Worm (Caenorhabditis elegans) whole organism, late embryonic: ENCODE measurements around the gene Y46H3C.7.

Experiments used
- C08G9.2 ChIP-seq: sonication (generic microtip); optimal IDR thresholded peaks from 2 replicates; lab custom pipeline; 2016; ENCODE audit warnings: mild to moderate bottlenecking, missing genetic modification characterization, moderate library complexity, missing compliant biosample characterization
- C38D4.7 ChIP-seq: fragments of 200-800 bp; sonication (Bioruptor generic); optimal IDR thresholded peaks from 2 replicates; lab custom pipeline; 2018; ENCODE audit warnings: mild to moderate bottlenecking, missing genetic modification characterization, moderate library complexity, missing compliant biosample characterization
- Y22D7AL.16 ChIP-seq: sonication (generic microtip); optimal IDR thresholded peaks from 2 replicates; lab custom pipeline; 2016; ENCODE audit warnings: missing genetic modification characterization, missing compliant biosample characterization
- ahr-1 ChIP-seq: sonication (generic microtip); optimal IDR thresholded peaks from 2 replicates; lab custom pipeline; 2016; ENCODE audit warnings: missing genetic modification characterization, missing compliant biosample characterization
- ceh-14 ChIP-seq: sonication (generic microtip); optimal IDR thresholded peaks from 2 replicates; lab custom pipeline; 2016; ENCODE audit warnings: missing genotype, missing genetic modification characterization, missing compliant biosample characterization
- ceh-2 ChIP-seq: sonication (generic microtip); optimal IDR thresholded peaks from 2 replicates; lab custom pipeline; 2016; ENCODE audit warnings: missing genotype, missing genetic modification characterization, missing compliant biosample characterization
- ceh-31 ChIP-seq: sonication (generic microtip); optimal IDR thresholded peaks from 2 replicates; lab custom pipeline; 2016; ENCODE audit warnings: missing genetic modification characterization, missing compliant biosample characterization
- ceh-34 ChIP-seq: sonication (generic microtip); optimal IDR thresholded peaks from 2 replicates; lab custom pipeline; 2016; ENCODE audit warnings: mild to moderate bottlenecking, missing genetic modification characterization, missing compliant biosample characterization
- ceh-45 ChIP-seq: fragments of 200-800 bp; sonication (Bioruptor generic); IDR thresholded peaks from 2 replicates; pipeline ENCODE4 v1.3.6; 2022; ENCODE audit warnings: missing genetic modification reagents, missing genetic modification characterization, missing compliant biosample characterization
- che-1 ChIP-seq: sonication (generic microtip); optimal IDR thresholded peaks from 2 replicates; lab custom pipeline; 2016; ENCODE audit warnings: mild to moderate bottlenecking, missing genetic modification characterization, missing compliant biosample characterization
- elt-2 ChIP-seq: sonication (generic microtip); optimal IDR thresholded peaks from 2 replicates; lab custom pipeline; 2016; ENCODE audit warnings: missing genetic modification reagents, missing genetic modification characterization, missing compliant biosample characterization
- fax-1 ChIP-seq: sonication (generic microtip); optimal IDR thresholded peaks from 2 replicates; lab custom pipeline; 2016; ENCODE audit warnings: missing genotype, missing genetic modification characterization, missing compliant biosample characterization
- fkh-10 ChIP-seq: fragments of 150-350 bp; optimal IDR thresholded peaks from 2 replicates; lab custom pipeline; 2014; ENCODE audit warnings: missing biosample characterization, missing genetic modification reagents, missing genetic modification characterization
- fkh-6 ChIP-seq: sonication (generic microtip); optimal IDR thresholded peaks from 2 replicates; lab custom pipeline; 2016; ENCODE audit warnings: missing genetic modification characterization, missing compliant biosample characterization
- hlh-13 ChIP-seq: fragments of 200-800 bp; sonication (Bioruptor generic); optimal IDR thresholded peaks from 2 replicates; lab custom pipeline; 2018; ENCODE audit warnings: mild to moderate bottlenecking, missing genetic modification characterization, missing compliant biosample characterization
- hlh-6 ChIP-seq: sonication (generic microtip); optimal IDR thresholded peaks from 2 replicates; lab custom pipeline; 2016; ENCODE audit warnings: missing genotype, missing genetic modification characterization, missing compliant biosample characterization
- hlh-8 ChIP-seq: sonication (generic microtip); optimal IDR thresholded peaks from 2 replicates; lab custom pipeline; 2016; ENCODE audit warnings: missing genotype, missing genetic modification characterization, missing compliant biosample characterization
- lin-11 ChIP-seq: fragments of 200-800 bp; sonication (Bioruptor generic); optimal IDR thresholded peaks from 2 replicates; lab custom pipeline; 2018; ENCODE audit warnings: mild to moderate bottlenecking, missing genetic modification characterization, missing compliant biosample characterization
- mec-3 ChIP-seq: sonication (generic microtip); optimal IDR thresholded peaks from 2 replicates; lab custom pipeline; 2016; ENCODE audit warnings: borderline replicate concordance, missing genetic modification characterization, missing compliant biosample characterization
- odd-2 ChIP-seq: sonication (generic microtip); optimal IDR thresholded peaks from 2 replicates; lab custom pipeline; 2017; ENCODE audit warnings: antibody characterized with exemption, mild to moderate bottlenecking, missing genetic modification characterization, missing compliant biosample characterization
- pag-3 ChIP-seq: sonication (generic microtip); optimal IDR thresholded peaks from 2 replicates; lab custom pipeline; 2016; ENCODE audit warnings: missing compliant biosample characterization, missing genetic modification characterization, borderline replicate concordance
- pqm-1 ChIP-seq: sonication (generic microtip); optimal IDR thresholded peaks from 2 replicates; lab custom pipeline; 2016; ENCODE audit warnings: missing genetic modification characterization, missing compliant biosample characterization
- ref-2 ChIP-seq: sonication (generic microtip); optimal IDR thresholded peaks from 2 replicates; lab custom pipeline; 2016; ENCODE audit warnings: missing genetic modification characterization, missing compliant biosample characterization
- sdc-2 ChIP-seq: sonication (generic microtip); optimal IDR thresholded peaks from 2 replicates; lab custom pipeline; 2016; ENCODE audit warnings: missing genotype, missing genetic modification characterization, missing compliant biosample characterization
- sox-2 ChIP-seq: fragments of 200-800 bp; sonication (Bioruptor generic); IDR thresholded peaks from 2 replicates; pipeline ENCODE4 v1.3.6; 2022; ENCODE audit warnings: missing genetic modification reagents, missing genetic modification characterization, missing compliant biosample characterization
- sox-4 ChIP-seq: sonication (generic microtip); optimal IDR thresholded peaks from 2 replicates; lab custom pipeline; 2017; ENCODE audit warnings: mild to moderate bottlenecking, missing genetic modification characterization, inconsistent platforms, missing compliant biosample characterization
- syd-9 ChIP-seq: sonication (generic microtip); optimal IDR thresholded peaks from 2 replicates; lab custom pipeline; 2016; ENCODE audit warnings: mild to moderate bottlenecking, missing genetic modification characterization, moderate library complexity, missing compliant biosample characterization
- tbx-2 ChIP-seq: sonication (generic microtip); optimal IDR thresholded peaks from 2 replicates; lab custom pipeline; 2016; ENCODE audit warnings: missing genetic modification characterization, missing compliant biosample characterization
- unc-42 ChIP-seq: sonication (generic microtip); optimal IDR thresholded peaks from 2 replicates; lab custom pipeline; 2016; ENCODE audit warnings: missing genotype, missing genetic modification characterization, missing compliant biosample characterization
- unc-55 ChIP-seq: sonication (generic microtip); optimal IDR thresholded peaks from 2 replicates; lab custom pipeline; 2017; ENCODE audit warnings: missing biosample characterization, missing genetic modification reagents, missing genetic modification characterization
- zip-5 ChIP-seq: sonication (generic microtip); optimal IDR thresholded peaks from 2 replicates; lab custom pipeline; 2016; ENCODE audit warnings: missing genetic modification characterization, missing compliant biosample characterization
- ztf-16 ChIP-seq: sonication (generic microtip); optimal IDR thresholded peaks from 2 replicates; lab custom pipeline; 2017; ENCODE audit warnings: missing genetic modification characterization, missing compliant biosample characterization

Y46H3C.7 gene

DNA sequence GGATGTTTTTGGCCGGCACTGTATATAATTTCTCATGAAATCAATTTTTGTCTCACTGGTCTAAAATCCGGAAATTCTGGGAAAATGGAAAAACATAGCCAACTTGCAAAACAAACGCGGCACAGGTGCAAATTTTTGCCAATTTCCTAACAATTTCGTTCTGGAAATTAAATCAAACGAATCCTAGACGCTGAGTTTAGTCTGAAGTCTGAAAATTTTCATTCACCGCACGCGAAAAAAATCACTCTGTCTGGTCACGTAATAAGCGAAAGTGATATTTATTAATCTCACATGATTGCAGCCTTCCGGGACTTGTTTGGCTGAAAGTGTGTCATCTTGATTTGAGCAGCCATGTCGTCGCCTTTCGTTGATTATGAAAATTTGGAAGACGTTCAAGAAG is 23.1 kb upstream of the Y46H3C.7 start, which contains the start of gene srw-103:
Gene srw-103, plus strand, starts transcription at position 301 of the 400 bp plus-strand sequence.
- TF ChIP-seq ceh-14 (tag; lab: Kevin White, UChicago): no peak
- TF ChIP-seq pqm-1 (tag; lab: Kevin White, UChicago): no peak
- no peak for TF ChIP-seq Y22D7AL.16 (tag; lab: Kevin White, UChicago)
- no peak for TF ChIP-seq ztf-16 (tag; lab: Kevin White, UChicago)
- TF ChIP-seq che-1 (tag; lab: Kevin White, UChicago): no peak
- no peak for TF ChIP-seq fkh-6 (tag; lab: Kevin White, UChicago)
- no peak for TF ChIP-seq lin-11
- no peak for TF ChIP-seq ahr-1 (tag; lab: Kevin White, UChicago)
- TF ChIP-seq mec-3: no peak
- no peak for TF ChIP-seq pag-3 (tag; lab: Kevin White, UChicago)
- no peak for TF ChIP-seq syd-9 (tag; lab: Kevin White, UChicago)
- TF ChIP-seq unc-55 (GFP tag; lab: Kevin White, UChicago): no peak
- no peak for TF ChIP-seq ceh-34 (tag; lab: Kevin White, UChicago)

DNA sequence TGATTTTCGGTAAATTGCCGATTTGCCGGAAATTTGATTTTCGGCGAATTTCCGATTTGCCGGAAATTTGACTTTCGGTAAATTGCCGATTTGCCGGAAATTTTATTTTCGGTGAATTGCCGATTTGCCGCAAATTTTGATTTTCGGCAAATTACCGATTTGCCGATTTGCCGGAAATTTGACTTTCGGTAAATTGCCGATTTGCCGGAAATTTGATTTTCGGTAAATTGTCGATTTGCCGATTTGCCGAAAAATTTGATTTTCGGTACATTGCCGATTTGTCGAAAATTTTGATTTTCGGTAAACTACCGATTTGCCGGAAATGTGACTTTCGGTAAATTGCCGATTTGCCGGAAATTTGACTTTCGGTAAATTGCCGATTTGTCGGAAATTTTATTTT is 19.9 kb upstream of the Y46H3C.7 start:
- 0 out of 2 replicates have a peak, but pooled peaks have one; percentile 67 for TF ChIP-seq ceh-45 (GFP tag; lab: Robert Waterston, UW)

DNA sequence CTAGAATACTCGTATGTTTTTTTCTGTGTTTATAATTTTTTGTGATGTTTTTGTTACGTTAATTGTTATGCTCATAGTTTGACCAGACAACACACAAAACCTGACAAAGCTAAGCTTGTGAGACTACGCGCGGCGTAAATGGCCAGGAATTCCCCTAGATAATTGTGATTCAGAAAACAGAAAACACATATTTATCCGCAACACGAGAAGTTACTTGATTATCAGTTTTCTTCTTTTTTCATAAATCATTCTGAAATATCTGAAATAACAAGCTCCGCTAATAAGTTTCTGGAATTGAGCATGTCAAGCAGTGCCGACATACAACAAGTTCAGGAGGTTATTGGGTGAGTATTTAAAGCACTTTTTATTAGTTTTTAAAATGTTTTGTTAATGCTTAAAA is 17.1 kb upstream of the Y46H3C.7 start, which contains the start of gene srw-100:
Gene srw-100, plus strand, starts transcription at position 301 of the 400 bp plus-strand sequence.
- no peak for TF ChIP-seq ceh-31 (tag; lab: Kevin White, UChicago)
- TF ChIP-seq C08G9.2 (tag; lab: Kevin White, UChicago): no peak
- TF ChIP-seq C38D4.7 (GFP tag; lab: Kevin White, UChicago): no peak
- TF ChIP-seq ref-2: no peak
- TF ChIP-seq ceh-34 (tag; lab: Kevin White, UChicago): no peak
- no peak for TF ChIP-seq elt-2 (tag; lab: Kevin White, UChicago)
- no peak for TF ChIP-seq fax-1 (tag; lab: Kevin White, UChicago)
- TF ChIP-seq hlh-8 (tag; lab: Kevin White, UChicago): no peak
- TF ChIP-seq odd-2 (tag; lab: Kevin White, UChicago): no peak
- no peak for TF ChIP-seq fkh-10 (GFP tag; lab: Kevin White, UChicago)
- TF ChIP-seq unc-55 (GFP tag; lab: Kevin White, UChicago): no peak
- TF ChIP-seq sox-4 (tag; lab: Kevin White, UChicago): no peak
- TF ChIP-seq pag-3 (tag; lab: Kevin White, UChicago): no peak

DNA sequence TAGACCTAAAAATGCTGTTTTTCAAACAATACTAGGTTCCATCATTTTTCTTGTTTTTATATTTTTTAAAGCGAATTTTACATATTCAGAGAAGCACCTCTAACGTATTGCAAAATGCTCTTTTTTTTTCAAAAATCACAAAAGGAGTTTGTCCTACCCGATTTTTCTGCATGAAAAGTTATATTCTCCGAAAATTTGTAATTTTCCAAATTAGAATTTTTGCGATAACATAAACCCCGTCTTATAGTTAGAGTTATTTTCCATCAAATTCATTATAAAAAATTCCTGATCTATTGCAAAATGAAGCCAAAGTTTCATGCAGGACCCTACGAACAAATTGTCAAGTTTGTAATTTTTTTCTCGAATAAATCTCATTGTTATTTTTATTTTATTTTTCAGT is 14.6 kb upstream of the Y46H3C.7 start, which contains the start of gene srw-99:
Gene srw-99, plus strand, starts transcription at position 301 of the 400 bp plus-strand sequence.
- TF ChIP-seq sdc-2 (tag; lab: Kevin White, UChicago) (no peak), zip-5 (no peak), sox-2 (GFP tag; lab: Robert Waterston, UW) (no peak), tbx-2 (tag; lab: Kevin White, UChicago) (no peak), ztf-16 (tag; lab: Kevin White, UChicago) (no peak), ceh-2 (no peak), fkh-10 (GFP tag; lab: Kevin White, UChicago) (no peak)

DNA sequence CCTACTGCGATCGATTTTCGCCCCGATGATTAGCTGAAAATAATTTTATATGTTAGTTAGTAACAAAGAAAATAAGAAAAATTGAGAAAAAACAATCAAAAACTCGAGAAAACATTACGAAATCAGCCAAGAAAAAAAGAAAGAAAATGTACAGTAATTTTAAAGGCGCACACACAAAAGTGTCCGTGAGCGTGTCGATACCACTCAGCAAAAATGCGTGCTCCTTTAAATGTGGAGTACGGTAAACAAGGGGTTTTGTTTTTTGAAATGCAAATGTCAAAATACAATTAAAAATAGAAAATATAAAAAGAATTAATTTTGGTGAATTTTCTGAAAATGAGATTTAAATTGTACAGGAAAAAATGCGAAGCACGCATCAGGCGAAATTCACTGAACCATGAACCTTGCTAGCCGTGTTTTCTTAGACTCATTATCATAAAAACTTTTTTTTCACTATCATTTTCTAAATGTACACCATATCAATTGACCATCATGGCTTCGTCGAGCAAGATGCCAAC is 7.8 kb upstream of the Y46H3C.7 start, which contains the start of gene srw-90:
Gene srw-90, plus strand, starts transcription at position 468 of the 518 bp plus-strand sequence.
- TF ChIP-seq unc-42 (tag; lab: Kevin White, UChicago): no peak
- TF ChIP-seq hlh-13 (GFP tag; lab: Kevin White, UChicago): no peak
- no peak for TF ChIP-seq sox-2 (GFP tag; lab: Robert Waterston, UW)
- TF ChIP-seq ceh-14 (tag; lab: Kevin White, UChicago): no peak
- no peak for TF ChIP-seq mec-3
- no peak for TF ChIP-seq hlh-8 (tag; lab: Kevin White, UChicago)
- TF ChIP-seq hlh-6 (tag; lab: Kevin White, UChicago): no peak
